Fruit fly (Drosophila melanogaster): ENCODE results near the gene CG42557.

The CG42557 gene

DNA sequence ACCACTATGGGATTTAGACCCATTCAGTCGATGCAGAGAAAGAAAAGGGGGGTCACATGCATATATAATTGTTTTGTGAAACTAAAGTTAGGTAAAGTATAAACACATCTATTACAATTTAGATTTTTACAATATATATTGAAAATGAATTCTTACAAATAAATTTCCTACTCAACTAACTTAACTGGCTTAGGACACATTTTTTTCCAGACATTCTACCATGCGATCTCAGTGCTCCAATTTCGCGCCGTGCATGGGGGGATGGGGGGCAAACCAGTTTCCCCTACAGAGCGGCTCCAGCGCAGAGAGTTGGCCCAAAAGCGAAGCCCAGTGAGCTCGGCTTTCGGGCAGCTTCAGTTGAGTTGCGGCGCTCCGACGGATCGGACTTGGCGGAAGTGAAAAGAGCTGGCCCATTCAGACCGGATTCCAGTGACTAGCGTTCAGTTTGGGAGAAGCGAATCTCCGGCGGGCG, 50.0 kb downstream of the CG42557 start, which contains the start of gene CG7896 (continued):
- TF ChIP-seq CG4328 (GFP tag; optimal IDR thresholded peaks at IDR 0.05) (peak; percentile 43), Sox100B (GFP tag; optimal IDR thresholded peaks at IDR 0.05) (peak; percentile 75), CG3995 (GFP tag; optimal IDR thresholded peaks at IDR 0.05) (peak; percentile 26), nom (GFP tag; optimal IDR thresholded peaks at IDR 0.05) (peak; percentile 64), Taf1 (GFP tag; IDR thresholded peaks at IDR 0.05) (peak; percentile 71), Poxn (GFP tag; IDR thresholded peaks at IDR 0.05) (no peak), slbo (GFP tag; IDR thresholded peaks at IDR 0.05) (peak; percentile 84), az2 (GFP tag; optimal IDR thresholded peaks at IDR 0.05) (peak; percentile 69), bowl (GFP tag; IDR thresholded peaks at IDR 0.05) (no peak), Mrtf (GFP tag; IDR thresholded peaks at IDR 0.05) (peak; percentile 71; the same call in 1 of the 3 replicates), H15 (GFP tag; IDR thresholded peaks at IDR 0.05) (peak; percentile 55), CG18599 (GFP tag; optimal IDR thresholded peaks at IDR 0.05) (peak; percentile 71), CG2889 (GFP tag; IDR thresholded peaks at IDR 0.05) (peak; percentile 33; the same call in 1 of the 3 replicates), phol (tag; optimal IDR thresholded peaks at IDR 0.05) (peak; percentile 63), CG5953 (GFP tag; IDR thresholded peaks at IDR 0.05) (peak; percentile 49; the same call in 1 of the 2 replicates), CG11247 (GFP tag; IDR thresholded peaks at IDR 0.05) (peak; percentile 60; the same call in 1 of the 2 replicates), CG8765 (GFP tag; IDR thresholded peaks at IDR 0.05) (peak; percentile 40; the same call in 1 of the 2 replicates), gsb (GFP tag; IDR thresholded peaks at IDR 0.05) (peak; percentile 71; the same call in 1 of the 2 replicates), CG15073 (GFP tag; optimal IDR thresholded peaks at IDR 0.05) (no peak), ham (GFP tag; IDR thresholded peaks at IDR 0.05) (0 out of 2 replicates have a peak, but pooled peaks have one; percentile 38), Gsc (GFP tag; IDR thresholded peaks at IDR 0.05) (peak; percentile 62), CoRest (tag; optimal IDR thresholded peaks at IDR 0.05) (peak; percentile 75), Bdp1 (GFP tag; optimal IDR thresholded peaks at IDR 0.05) (no peak), corto (GFP tag; optimal IDR thresholded peaks at IDR 0.05) (peak; percentile 91), CG32532 (GFP tag; IDR thresholded peaks at IDR 0.05) (peak; percentile 84), CG7786 (GFP tag; optimal IDR thresholded peaks at IDR 0.05) (no peak), pum (GFP tag; optimal IDR thresholded peaks at IDR 0.05) (no peak), ro (GFP tag; IDR thresholded peaks at IDR 0.05) (0 out of 2 replicates have a peak, but pooled peaks have one; percentile 56), CG1647 (GFP tag; optimal IDR thresholded peaks at IDR 0.05) (no peak), CG12104 (GFP tag; optimal IDR thresholded peaks at IDR 0.05) (peak; percentile 22), CG15696 (tag; optimal IDR thresholded peaks at IDR 0.05) (peak; percentile 22), lov (optimal IDR thresholded peaks at IDR 0.05) (no peak), lov (GFP tag; IDR thresholded peaks at IDR 0.05) (0 out of 3 replicates have a peak, but pooled peaks have one; percentile 61), tio (GFP tag; optimal IDR thresholded peaks at IDR 0.05) (peak; percentile 57), CG18476 (GFP tag; optimal IDR thresholded peaks at IDR 0.05) (peak; percentile 11), CG7556 (GFP tag; optimal IDR thresholded peaks at IDR 0.05) (peak; percentile 73), CG6272 (GFP tag; IDR thresholded peaks at IDR 0.05) (peak; percentile 76), Gug (GFP tag; IDR thresholded peaks at IDR 0.05) (peak; percentile 71), Rfx (GFP tag; IDR thresholded peaks at IDR 0.05) (peak; percentile 88), Myb (GFP tag; optimal IDR thresholded peaks at IDR 0.05) (no peak), ci (GFP tag; IDR thresholded peaks at IDR 0.05) (peak; percentile 58; the same call in 1 of the 3 replicates), klu (GFP tag; IDR thresholded peaks at IDR 0.05) (0 out of 2 replicates have a peak, but pooled peaks have one; percentile 37), wdn (GFP tag; IDR thresholded peaks at IDR 0.05) (peak; percentile 52), CG6175 (GFP tag; IDR thresholded peaks at IDR 0.05) (peak; percentile 69; the same call in 1 of the 3 replicates), Ada2b (GFP tag; IDR thresholded peaks at IDR 0.05) (peak; percentile 76), crol (GFP tag; IDR thresholded peaks at IDR 0.05) (0 out of 2 replicates have a peak, but pooled peaks have one; percentile 28), ATbp (GFP tag; optimal IDR thresholded peaks at IDR 0.05) (peak; percentile 47), CG31388 (GFP tag; optimal IDR thresholded peaks at IDR 0.05) (no peak), Dip3 (GFP tag; optimal IDR thresholded peaks at IDR 0.05) (peak; percentile 6), fu2 (GFP tag; optimal IDR thresholded peaks at IDR 0.05) (no peak), CG10366 (GFP tag; IDR thresholded peaks at IDR 0.05) (peak; percentile 73), CG10462 (GFP tag; optimal IDR thresholded peaks at IDR 0.05) (peak; percentile 15)
